Worm (Caenorhabditis elegans): ENCODE results near the gene F56C9.3.

ce11 chrIII:7310662-7311340 is at the start of gene F56C9.3, which contains the start of gene F56C9.6:
- TF ChIP-seq ceh-28 (tag; optimal IDR thresholded peaks at IDR 0.05) (no peak), fkh-10 (GFP tag; optimal IDR thresholded peaks at IDR 0.05) (no peak), skn-1 (tag; optimal IDR thresholded peaks at IDR 0.05) (no peak), egl-27 (tag; optimal IDR thresholded peaks at IDR 0.05) (no peak), nhr-76 (tag; optimal IDR thresholded peaks at IDR 0.05) (no peak), ama-1 (optimal IDR thresholded peaks at IDR 0.05) (no peak), hif-1 (tag; optimal IDR thresholded peaks at IDR 0.05) (no peak), unc-62 (GFP tag; optimal IDR thresholded peaks at IDR 0.05 in 1 of 2) (no peak), unc-62 (tag; optimal IDR thresholded peaks at IDR 0.05) (no peak), zfp-2 (tag; optimal IDR thresholded peaks at IDR 0.05) (no peak), lin-1 (GFP tag; IDR thresholded peaks at IDR 0.05) (no peak)

Measured in whole organism, L4 larva.